Worm (Caenorhabditis elegans) whole organism, L2 larva: ENCODE results near the gene eri-12.

Experiments used
- C34F6.9 ChIP-seq: fragments of 150-350 bp; optimal IDR thresholded peaks from 2 replicates; lab custom pipeline; 2014; ENCODE audit warnings: missing biosample characterization, missing genetic modification characterization
- ZK546.5 ChIP-seq: sonication (generic microtip); optimal IDR thresholded peaks from 2 replicates; lab custom pipeline; 2017; ENCODE audit warnings: missing biosample characterization, missing genetic modification characterization
- alr-1 ChIP-seq: fragments of 150-350 bp; optimal IDR thresholded peaks from 2 replicates; lab custom pipeline; 2014; ENCODE audit warnings: missing biosample characterization, missing genetic modification characterization
- aly-2 ChIP-seq: fragments of 150-350 bp; optimal IDR thresholded peaks from 2 replicates; lab custom pipeline; 2014; ENCODE audit warnings: missing biosample characterization, missing genetic modification characterization
- ama-1 ChIP-seq: fragments of 150-350 bp; optimal IDR thresholded peaks from 2 replicates; lab custom pipeline; 2018; ENCODE audit warnings: inconsistent platforms
- blmp-1 ChIP-seq: sonication (generic microtip); optimal IDR thresholded peaks from 2 replicates; lab custom pipeline; 2017; ENCODE audit warnings: missing genetic modification characterization, mild to moderate bottlenecking, missing compliant biosample characterization, antibody characterized with exemption, moderate library complexity; ENCODE audit not compliant: insufficient read depth
- ceh-16 ChIP-seq: fragments of 150-350 bp; optimal IDR thresholded peaks from 2 replicates; lab custom pipeline; 2014; ENCODE audit warnings: missing biosample characterization, missing genetic modification characterization
- ceh-82 ChIP-seq: fragments of 150-350 bp; optimal IDR thresholded peaks from 2 replicates; lab custom pipeline; 2014; ENCODE audit warnings: missing biosample characterization, missing genetic modification characterization
- crh-2 ChIP-seq: sonication (generic microtip); optimal IDR thresholded peaks from 2 replicates; lab custom pipeline; 2017; ENCODE audit warnings: missing biosample characterization, missing genetic modification characterization
- dmd-4 ChIP-seq: sonication (generic microtip); optimal IDR thresholded peaks from 2 replicates; lab custom pipeline; 2017; ENCODE audit warnings: missing biosample characterization, missing genetic modification characterization
- elt-1 ChIP-seq: fragments of 150-350 bp; optimal IDR thresholded peaks from 2 replicates; lab custom pipeline; 2014; ENCODE audit warnings: missing biosample characterization, missing genetic modification characterization
- elt-3 ChIP-seq: sonication (generic microtip); optimal IDR thresholded peaks from 2 replicates; lab custom pipeline; 2017; ENCODE audit warnings: missing biosample characterization, missing genetic modification characterization
- fos-1 ChIP-seq: fragments of 150-350 bp; optimal IDR thresholded peaks from 2 replicates; lab custom pipeline; 2014; ENCODE audit warnings: missing biosample characterization, missing genetic modification characterization
- lin-11 ChIP-seq: fragments of 150-350 bp; sonication (generic microtip); optimal IDR thresholded peaks from 2 replicates; lab custom pipeline; 2014; ENCODE audit warnings: missing biosample characterization, missing genetic modification characterization, inconsistent platforms, mixed read lengths
- lin-13 ChIP-seq: fragments of 150-350 bp; optimal IDR thresholded peaks from 2 replicates; lab custom pipeline; 2014; ENCODE audit warnings: missing biosample characterization, missing genetic modification reagents, missing genetic modification characterization
- lin-39 ChIP-seq: fragments of 150-350 bp; optimal IDR thresholded peaks from 2 replicates; lab custom pipeline; 2014; ENCODE audit warnings: missing biosample characterization, missing genetic modification reagents, missing genetic modification characterization
- lsy-2 ChIP-seq, 2 experiments: fragments of 150-350 bp in 1 of 2; sonication (generic microtip) in 1 of 2; optimal IDR thresholded peaks; 2 replicates each; lab custom pipeline; 2014 to 2017; ENCODE audit warnings: missing biosample characterization in 2 of 2, missing genetic modification characterization in 2 of 2
- mbf-1 ChIP-seq: sonication (generic microtip); optimal IDR thresholded peaks from 2 replicates; lab custom pipeline; 2017; ENCODE audit warnings: missing biosample characterization, missing genetic modification characterization
- mdl-1 ChIP-seq, 2 experiments: fragments of 150-350 bp in 1 of 2; sonication (generic microtip) in 1 of 2; optimal IDR thresholded peaks; 2 replicates each; lab custom pipeline; 2017; ENCODE audit warnings: missing biosample characterization in 2 of 2, missing genetic modification characterization in 2 of 2
- nhr-12 ChIP-seq: fragments of 150-350 bp; optimal IDR thresholded peaks from 2 replicates; lab custom pipeline; 2014; ENCODE audit warnings: missing biosample characterization, missing genetic modification characterization
- nhr-129 ChIP-seq: fragments of 150-350 bp; optimal IDR thresholded peaks from 2 replicates; lab custom pipeline; 2014; ENCODE audit warnings: missing biosample characterization, missing genetic modification characterization
- nhr-21 ChIP-seq: fragments of 150-350 bp; optimal IDR thresholded peaks from 2 replicates; lab custom pipeline; 2014; ENCODE audit warnings: missing biosample characterization, missing genetic modification characterization
- nhr-23 ChIP-seq: fragments of 150-350 bp; optimal IDR thresholded peaks from 2 replicates; lab custom pipeline; 2014; ENCODE audit warnings: missing biosample characterization, missing genetic modification reagents, missing genetic modification characterization
- nhr-237 ChIP-seq: fragments of 150-350 bp; optimal IDR thresholded peaks from 2 replicates; lab custom pipeline; 2014; ENCODE audit warnings: missing biosample characterization, missing genetic modification characterization
- nhr-25 ChIP-seq: fragments of 150-350 bp; sonication (generic microtip); optimal IDR thresholded peaks from 3 replicates; lab custom pipeline; 2014; ENCODE audit warnings: missing biosample characterization, missing genetic modification characterization
- nhr-77 ChIP-seq: fragments of 150-350 bp; optimal IDR thresholded peaks from 2 replicates; lab custom pipeline; 2014; ENCODE audit warnings: missing biosample characterization, missing genetic modification characterization
- sem-4 ChIP-seq: fragments of 150-350 bp; optimal IDR thresholded peaks from 2 replicates; lab custom pipeline; 2014; ENCODE audit warnings: missing biosample characterization, missing genetic modification reagents, missing genetic modification characterization
- sma-3 ChIP-seq: sonication (generic microtip); optimal IDR thresholded peaks from 2 replicates; lab custom pipeline; 2016; ENCODE audit warnings: missing genetic modification reagents, missing genetic modification characterization, missing compliant biosample characterization
- sma-9 ChIP-seq, 2 experiments: fragments of 150-350 bp in 1 of 2; sonication (generic microtip) in 1 of 2; optimal IDR thresholded peaks; 2 replicates each; lab custom pipeline; 2014 to 2016; ENCODE audit warnings: missing genetic modification characterization in 2 of 2, mild to moderate bottlenecking in 1 of 2, missing biosample characterization in 1 of 2, missing compliant biosample characterization in 1 of 2, missing genetic modification reagents in 1 of 2, moderate library complexity in 1 of 2
- snpc-4 ChIP-seq: fragments of 150-350 bp; optimal IDR thresholded peaks from 2 replicates; lab custom pipeline; 2014; ENCODE audit warnings: missing biosample characterization, missing genetic modification characterization
- unc-39 ChIP-seq: fragments of 150-350 bp; optimal IDR thresholded peaks from 2 replicates; lab custom pipeline; 2014; ENCODE audit warnings: missing biosample characterization, missing genetic modification characterization
- unc-55 ChIP-seq: fragments of 150-350 bp; sonication (generic microtip); optimal IDR thresholded peaks from 3 replicates; lab custom pipeline; 2014; ENCODE audit warnings: missing biosample characterization, missing genetic modification reagents, missing genetic modification characterization
- unc-62 ChIP-seq: fragments of 150-350 bp; optimal IDR thresholded peaks from 2 replicates; lab custom pipeline; 2014; ENCODE audit warnings: missing biosample characterization, missing genetic modification reagents, missing genetic modification characterization
- zag-1 ChIP-seq: fragments of 150-350 bp; optimal IDR thresholded peaks from 2 replicates; lab custom pipeline; 2014; ENCODE audit warnings: missing biosample characterization, missing genetic modification characterization
- ztf-1 ChIP-seq: fragments of 200-800 bp; sonication (Bioruptor generic); conservative IDR thresholded peaks from 2 replicates; pipeline ENCODE4 v1.3.6; 2022; ENCODE audit warnings: missing genetic modification characterization, missing compliant biosample characterization
- ztf-4 ChIP-seq: fragments of 150-350 bp; optimal IDR thresholded peaks from 2 replicates; lab custom pipeline; 2014; ENCODE audit warnings: missing biosample characterization, missing genetic modification characterization

Gene eri-12

DNA sequence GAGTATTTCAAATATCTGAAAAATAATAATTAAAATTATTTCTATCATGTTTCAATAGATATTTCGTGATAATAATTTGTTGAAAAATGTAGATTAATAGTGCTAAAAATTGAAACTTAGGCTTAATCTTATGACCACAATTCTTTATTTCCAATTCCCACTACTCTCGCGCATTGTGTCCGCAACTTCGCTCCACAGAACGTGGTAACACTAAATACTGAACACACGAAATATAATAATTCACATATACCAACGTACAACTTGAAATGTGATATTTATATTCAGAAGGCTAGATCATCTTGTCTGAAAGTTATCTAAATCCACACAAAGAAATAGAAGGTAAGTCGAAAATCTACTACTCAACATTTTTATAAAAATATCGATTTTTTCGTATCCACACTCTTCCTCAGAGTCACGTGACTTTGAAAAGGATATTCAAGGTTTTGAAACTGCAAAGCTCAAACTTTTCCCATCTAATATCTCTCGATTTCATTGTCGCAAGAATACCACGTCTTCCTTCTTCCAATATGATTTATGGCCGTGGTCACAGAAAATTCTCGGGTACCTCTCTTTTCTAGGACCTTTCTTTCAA is at the start of gene eri-12:
eri-12 (plus strand) TSS at position 197 of the 592 bp plus-strand sequence.
- peak; percentile 67 for TF ChIP-seq nhr-129 (tag; lab: Kevin White, UChicago)
- no peak for TF ChIP-seq nhr-12 (tag; lab: Kevin White, UChicago)
- no peak for TF ChIP-seq lin-11 (tag; lab: Kevin White, UChicago)
- peak; percentile 34 for TF ChIP-seq crh-2 (tag; lab: Kevin White, UChicago)
- TF ChIP-seq lsy-2 (tag; optimal IDR thresholded peaks at IDR 0.05; lab: Kevin White, UChicago), result peak in 1 of 2 experiments; percentile 27
- peak; percentile 64 for TF ChIP-seq C34F6.9 (tag; lab: Kevin White, UChicago)
- TF ChIP-seq mdl-1 (tag; optimal IDR thresholded peaks at IDR 0.05; lab: Kevin White, UChicago), result no peak

DNA sequence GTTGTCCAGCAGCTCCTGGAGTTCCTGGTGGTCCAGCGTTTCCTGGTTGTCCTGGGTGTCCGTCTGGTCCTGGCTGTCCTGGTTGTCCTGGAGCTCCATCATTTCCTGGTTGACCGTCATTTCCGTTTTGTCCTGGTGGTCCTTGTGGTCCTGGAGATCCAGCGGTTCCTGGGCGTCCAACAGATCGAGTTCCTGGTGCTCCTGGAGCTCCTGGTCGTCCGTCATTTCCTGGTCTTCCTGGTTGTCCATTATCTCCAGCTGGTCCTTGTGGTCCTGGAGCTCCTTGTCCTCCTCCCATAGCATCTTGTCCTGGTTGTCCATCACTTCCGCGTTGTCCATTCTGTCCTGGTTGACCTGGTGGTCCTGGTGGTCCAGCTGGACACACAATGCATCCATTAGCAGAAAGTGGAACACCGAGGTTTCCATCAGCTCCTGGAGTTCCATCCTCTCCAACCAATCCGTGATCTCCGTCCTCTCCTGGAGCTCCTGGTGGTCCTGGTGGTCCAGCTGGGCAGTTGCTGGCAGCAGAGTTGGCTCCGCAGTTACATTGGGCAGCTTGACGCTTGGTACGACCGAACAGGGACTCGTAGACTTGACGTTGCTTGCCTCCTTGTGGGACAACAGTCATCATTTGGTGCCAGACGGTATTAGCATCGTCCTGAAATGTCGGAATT is 47.5 kb upstream of the eri-12 start:
- TF ChIP-seq aly-2 (tag; lab: Kevin White, UChicago) (no peak), elt-3 (tag; lab: Kevin White, UChicago) (no peak), zag-1 (no peak), ceh-16 (tag; lab: Kevin White, UChicago) (no peak), sma-9 (GFP tag; optimal IDR thresholded peaks at IDR 0.05; lab: Kevin White, UChicago) (no peak), sma-9 (tag; optimal IDR thresholded peaks at IDR 0.05; lab: Kevin White, UChicago) (no peak), nhr-25 (tag; lab: Kevin White, UChicago) (no peak)

DNA sequence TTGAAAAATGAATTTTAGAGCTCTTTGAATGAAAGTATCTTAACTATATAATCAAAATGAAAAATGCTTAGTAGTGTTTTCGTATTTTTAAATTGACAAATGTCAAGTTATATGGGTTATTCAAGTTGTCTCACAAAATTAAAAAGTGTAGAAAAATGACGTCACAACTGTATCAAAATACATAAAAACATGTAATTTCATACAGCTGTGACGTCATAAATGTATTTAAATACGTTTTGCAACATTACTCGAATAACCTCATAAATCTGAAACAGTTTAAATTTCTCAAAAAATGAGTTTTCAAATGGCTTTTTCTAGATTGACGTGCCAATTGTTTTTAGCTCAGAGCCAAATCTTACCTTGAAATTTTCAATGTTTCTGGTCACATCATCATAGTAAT is 46.9 kb upstream of the eri-12 start:
- TF ChIP-seq nhr-21 (tag; lab: Kevin White, UChicago), result no peak
- TF ChIP-seq ama-1, result no peak
- TF ChIP-seq blmp-1 (tag; lab: Kevin White, UChicago), result no peak
- no peak for TF ChIP-seq C34F6.9 (tag; lab: Kevin White, UChicago)
- no peak for TF ChIP-seq fos-1 (tag; lab: Kevin White, UChicago)
- no peak for TF ChIP-seq ZK546.5 (tag; lab: Kevin White, UChicago)
- no peak for TF ChIP-seq nhr-23 (tag; lab: Kevin White, UChicago)
- no peak for TF ChIP-seq lin-39 (tag; lab: Kevin White, UChicago)
- TF ChIP-seq sma-3 (GFP tag; lab: Kevin White, UChicago), result no peak
- TF ChIP-seq ztf-4 (tag; lab: Kevin White, UChicago), result no peak
- no peak for TF ChIP-seq zag-1
- no peak for TF ChIP-seq alr-1 (tag; lab: Kevin White, UChicago)
- TF ChIP-seq lsy-2 (tag; optimal IDR thresholded peaks at IDR 0.05; lab: Kevin White, UChicago), result no peak
- TF ChIP-seq, all 48 proteins: peak for 0

DNA sequence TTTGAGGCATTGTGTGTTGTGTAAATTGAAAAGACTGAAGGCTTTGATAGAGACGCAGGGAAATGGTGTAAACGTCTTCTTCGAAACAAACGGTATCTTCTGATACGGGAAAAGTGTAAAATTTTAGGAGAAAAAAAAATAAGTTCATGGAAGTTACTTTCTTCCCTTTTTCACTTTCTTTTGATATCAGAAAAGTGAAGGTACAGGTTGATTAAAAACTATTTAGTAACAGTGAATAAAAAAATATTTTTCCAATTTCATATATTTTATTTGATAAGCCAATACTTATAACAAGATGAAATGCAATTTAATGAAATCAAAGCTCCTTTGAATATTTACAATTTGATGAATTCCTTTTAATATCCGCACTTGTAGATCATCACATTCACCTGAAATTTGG is 46.3 kb upstream of the eri-12 start, which contains the start of gene col-129:
col-129 (minus strand) TSS at position 101 of the 400 bp plus-strand sequence.
- no peak for TF ChIP-seq mbf-1 (tag; lab: Kevin White, UChicago)
- no peak for TF ChIP-seq unc-62 (GFP tag; lab: Kevin White, UChicago)
- no peak for TF ChIP-seq nhr-77 (tag; lab: Kevin White, UChicago)
- TF ChIP-seq nhr-237 (tag; lab: Kevin White, UChicago), result no peak
- no peak for TF ChIP-seq nhr-129 (tag; lab: Kevin White, UChicago)
- no peak for TF ChIP-seq ceh-16 (tag; lab: Kevin White, UChicago)
- TF ChIP-seq ztf-1 (GFP tag; lab: Robert Waterston, UW), result no peak

DNA sequence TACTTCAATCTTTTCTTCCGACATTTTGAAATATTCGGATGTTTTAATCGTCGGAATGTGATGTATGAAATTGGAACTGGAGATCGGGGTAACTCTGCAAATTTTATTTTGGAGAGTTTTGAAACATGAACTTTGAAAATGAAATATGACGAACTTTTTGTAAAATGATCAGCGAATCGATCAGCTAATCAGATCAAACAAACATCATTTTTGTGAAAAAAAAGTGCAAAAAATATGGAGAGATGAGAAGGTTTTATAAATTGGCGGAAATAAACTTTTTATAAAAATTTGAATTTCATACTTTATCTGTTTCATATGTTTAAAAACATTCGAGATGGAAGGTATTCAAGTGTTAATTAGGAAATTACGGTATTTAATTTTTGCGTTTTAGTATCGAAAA is 45.2 kb upstream of the eri-12 start, which contains the start of gene dlc-2:
dlc-2 (minus strand) TSS at position 101 of the 400 bp plus-strand sequence.
- TF ChIP-seq ceh-82 (no peak), nhr-23 (tag; lab: Kevin White, UChicago) (no peak), elt-1 (tag; lab: Kevin White, UChicago) (no peak), unc-55 (GFP tag; lab: Kevin White, UChicago) (no peak), ama-1 (no peak), nhr-237 (tag; lab: Kevin White, UChicago) (no peak), snpc-4 (tag; lab: Kevin White, UChicago) (no peak), alr-1 (tag; lab: Kevin White, UChicago) (no peak), nhr-77 (tag; lab: Kevin White, UChicago) (no peak), sem-4 (no peak), unc-39 (tag; lab: Kevin White, UChicago) (no peak), ztf-1 (GFP tag; lab: Robert Waterston, UW) (no peak), lin-13 (GFP tag; lab: Kevin White, UChicago) (no peak), dmd-4 (tag; lab: Kevin White, UChicago) (no peak), nhr-129 (tag; lab: Kevin White, UChicago) (no peak)
